Fruit fly (Drosophila melanogaster) whole organism, pupa: ENCODE results near the gene CG46467.

Experiments
- CG10348 ChIP-seq: fragments of 200-800 bp; sonication (Bioruptor generic); IDR thresholded peaks from 2 replicates; pipeline ENCODE4 v1.3.6; 2022; ENCODE audit warnings: missing biosample characterization, missing genetic modification characterization
- CG12605 ChIP-seq: fragments of 200-800 bp; sonication (Bioruptor generic); IDR thresholded peaks from 2 replicates; pipeline ENCODE4 v1.3.6; 2022; ENCODE audit warnings: missing biosample characterization, missing genetic modification characterization
- CG13204 ChIP-seq: fragments of 200-800 bp; sonication (Bioruptor generic); optimal IDR thresholded peaks from 2 replicates; lab custom pipeline; 2018; ENCODE audit warnings: missing biosample characterization, mild to moderate bottlenecking, missing genetic modification characterization, moderate library complexity
- CG14655 ChIP-seq: fragments of 200-800 bp; sonication (Bioruptor generic); optimal IDR thresholded peaks from 3 replicates; lab custom pipeline; 2017; ENCODE audit warnings: mild to moderate bottlenecking, missing biosample characterization, missing genetic modification reagents, missing genetic modification characterization
- CG15710 ChIP-seq: fragments of 200-800 bp; sonication (Bioruptor generic); optimal IDR thresholded peaks from 2 replicates; lab custom pipeline; 2018; ENCODE audit warnings: missing biosample characterization, mild to moderate bottlenecking, missing genetic modification characterization, moderate library complexity
- CG17806 ChIP-seq: fragments of 200-800 bp; sonication (Bioruptor generic); optimal IDR thresholded peaks from 2 replicates; lab custom pipeline; 2018; ENCODE audit warnings: missing biosample characterization, mild to moderate bottlenecking, missing genetic modification characterization, moderate library complexity
- CG32121 ChIP-seq: fragments of 200-800 bp; sonication (Bioruptor generic); IDR thresholded peaks from 2 replicates; pipeline ENCODE4 v1.3.6; 2022; ENCODE audit warnings: missing biosample characterization, missing genetic modification characterization
- CG34367 ChIP-seq: fragments of 200-800 bp; sonication (Bioruptor generic); optimal IDR thresholded peaks from 2 replicates; lab custom pipeline; 2018; ENCODE audit warnings: missing biosample characterization, mild to moderate bottlenecking, missing genetic modification characterization
- CG4496 ChIP-seq: fragments of 200-800 bp; sonication (Bioruptor generic); IDR thresholded peaks from 3 replicates; pipeline ENCODE4 v1.3.6; 2022; ENCODE audit warnings: missing biosample characterization, missing genetic modification characterization
- CG8159 ChIP-seq: fragments of 200-800 bp; sonication (Bioruptor generic); optimal IDR thresholded peaks from 3 replicates; lab custom pipeline; 2018; ENCODE audit warnings: missing biosample characterization, mild to moderate bottlenecking, missing genetic modification characterization, moderate library complexity
- CG8301 ChIP-seq: fragments of 200-800 bp; sonication (Bioruptor generic); optimal IDR thresholded peaks from 2 replicates; lab custom pipeline; 2018; ENCODE audit warnings: missing biosample characterization, mild to moderate bottlenecking, missing genetic modification characterization
- CG9948 ChIP-seq: fragments of 200-800 bp; sonication (Bioruptor generic); optimal IDR thresholded peaks from 2 replicates; lab custom pipeline; 2018; ENCODE audit warnings: missing biosample characterization, mild to moderate bottlenecking, missing genetic modification characterization, moderate library complexity
- D1 ChIP-seq: fragments of 200-800 bp; sonication (Bioruptor generic); optimal IDR thresholded peaks from 2 replicates; lab custom pipeline; 2018; ENCODE audit warnings: missing biosample characterization, mild to moderate bottlenecking, missing genetic modification characterization, moderate library complexity
- EcR ChIP-seq: fragments of 200-800 bp; sonication (Bioruptor generic); optimal IDR thresholded peaks from 3 replicates; lab custom pipeline; 2019; ENCODE audit warnings: missing biosample characterization, missing genetic modification characterization, mild to moderate bottlenecking, moderate library complexity, missing genetic modification reagents
- Ets98B ChIP-seq: fragments of 200-800 bp; sonication (Bioruptor generic); IDR thresholded peaks from 2 replicates; pipeline ENCODE4 v1.3.6; 2022; ENCODE audit warnings: missing biosample characterization, missing genetic modification characterization
- Pif1A ChIP-seq: fragments of 200-800 bp; sonication (Bioruptor generic); optimal IDR thresholded peaks from 3 replicates; lab custom pipeline; 2016; ENCODE audit warnings: missing biosample characterization, missing genetic modification characterization
- Pif1B ChIP-seq: fragments of 200-800 bp; sonication (Bioruptor generic); optimal IDR thresholded peaks from 3 replicates; lab custom pipeline; 2016; ENCODE audit warnings: missing biosample characterization, missing genetic modification characterization
- Snoo ChIP-seq: fragments of 200-800 bp; sonication (Bioruptor generic); optimal IDR thresholded peaks from 3 replicates; lab custom pipeline; 2017; ENCODE audit warnings: missing biosample characterization, mild to moderate bottlenecking, missing genetic modification characterization, inconsistent platforms
- fd96Ca ChIP-seq: fragments of 200-800 bp; sonication (Bioruptor generic); IDR thresholded peaks from 3 replicates; pipeline ENCODE4 v1.3.6; 2022; ENCODE audit warnings: missing biosample characterization, missing genetic modification characterization
- gl ChIP-seq: fragments of 200-800 bp; sonication (Bioruptor generic); optimal IDR thresholded peaks from 2 replicates; lab custom pipeline; 2018; ENCODE audit warnings: missing biosample characterization, mild to moderate bottlenecking, missing genetic modification characterization
- rn ChIP-seq: fragments of 200-800 bp; sonication (Bioruptor generic); IDR thresholded peaks from 2 replicates; pipeline ENCODE4 v1.3.6; 2022; ENCODE audit warnings: missing biosample characterization, missing genetic modification characterization

The CG46467 gene

dm6 chr3R:9879880-9880852, 5.7 kb downstream of the CG46467 start:
- TF ChIP-seq fd96Ca (GFP tag; lab: Robert Waterston, UW) (no peak), Pif1B (GFP tag; lab: Kevin White, UChicago) (no peak), CG10348 (no peak), Pif1A (GFP tag; lab: Kevin White, UChicago) (no peak), CG8159 (no peak), D1 (no peak), CG4496 (GFP tag; lab: Robert Waterston, UW) (no peak), Snoo (tag; lab: Kevin White, UChicago) (no peak), CG17806 (tag; lab: Kevin White, UChicago) (no peak), gl (tag; lab: Kevin White, UChicago) (no peak), rn (no peak), Ets98B (GFP tag; lab: Robert Waterston, UW) (no peak), CG34367 (no peak), CG9948 (tag; lab: Kevin White, UChicago) (no peak), CG14655 (no peak), CG8301 (tag; lab: Kevin White, UChicago) (no peak), CG32121 (GFP tag; lab: Robert Waterston, UW) (no peak), EcR (no peak), CG12605 (GFP tag; lab: Robert Waterston, UW) (no peak)

DNA sequence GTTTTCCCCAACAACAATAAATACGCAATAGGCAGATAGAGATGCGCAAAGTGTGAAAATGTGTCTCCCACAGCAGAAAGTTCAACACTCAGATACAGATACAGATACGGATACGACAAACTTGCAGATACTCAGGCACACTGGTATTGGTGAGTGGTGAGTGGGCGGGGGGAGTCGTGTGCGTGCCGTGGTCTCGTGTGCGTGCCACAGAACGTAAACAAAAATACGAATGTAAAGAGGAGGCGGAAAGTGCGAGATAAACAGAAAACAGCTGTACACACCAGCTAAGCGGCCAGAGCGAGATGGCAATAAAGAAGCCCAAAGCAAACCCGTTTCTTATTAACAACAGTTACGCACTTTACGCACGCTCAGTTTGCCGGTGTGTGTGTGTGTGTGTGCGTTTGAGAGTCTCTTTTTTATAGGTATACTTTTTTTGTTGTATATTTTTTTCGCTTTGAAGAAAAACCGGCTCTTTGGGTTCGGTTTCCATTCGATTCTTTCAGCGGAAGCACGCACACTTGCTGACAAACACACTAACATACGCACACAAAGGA, 6.9 kb downstream of the CG46467 start:
- no peak for TF ChIP-seq CG8159
- no peak for TF ChIP-seq Pif1A (GFP tag; lab: Kevin White, UChicago)
- no peak for TF ChIP-seq CG32121 (GFP tag; lab: Robert Waterston, UW)
- TF ChIP-seq CG10348 = no peak
- TF ChIP-seq rn = no peak
- no peak for TF ChIP-seq D1
- TF ChIP-seq CG17806 (tag; lab: Kevin White, UChicago) = no peak
- no peak for TF ChIP-seq Snoo (tag; lab: Kevin White, UChicago)
- TF ChIP-seq CG15710 (tag; lab: Kevin White, UChicago) = no peak
- peak; percentile 31; the same call in 1 of the 2 replicates for TF ChIP-seq Ets98B (GFP tag; lab: Robert Waterston, UW)
- TF ChIP-seq CG8301 (tag; lab: Kevin White, UChicago) = no peak
- peak; percentile 63; the same call in 2 of the 3 replicates for TF ChIP-seq CG4496 (GFP tag; lab: Robert Waterston, UW)
- TF ChIP-seq CG34367 = no peak
- TF ChIP-seq EcR = peak; percentile 88
- TF ChIP-seq fd96Ca (GFP tag; lab: Robert Waterston, UW) = 0 out of 3 replicates have a peak, but pooled peaks have one; percentile 16
- peak; percentile 16 for TF ChIP-seq Pif1B (GFP tag; lab: Kevin White, UChicago)
- no peak for TF ChIP-seq CG9948 (tag; lab: Kevin White, UChicago)
- no peak for TF ChIP-seq CG14655
- TF ChIP-seq gl (tag; lab: Kevin White, UChicago) = peak; percentile 11
- TF ChIP-seq CG13204 (GFP tag; lab: Kevin White, UChicago) = peak; percentile 19
- TF ChIP-seq CG12605 (GFP tag; lab: Robert Waterston, UW) = no peak

- TF ChIP-seq Pif1A (GFP tag; lab: Kevin White, UChicago) (no peak), D1 (no peak), Ets98B (GFP tag; lab: Robert Waterston, UW) (no peak), CG32121 (GFP tag; lab: Robert Waterston, UW) (no peak), fd96Ca (GFP tag; lab: Robert Waterston, UW) (no peak), CG12605 (GFP tag; lab: Robert Waterston, UW) (no peak), EcR (no peak), Snoo (tag; lab: Kevin White, UChicago) (no peak), CG9948 (tag; lab: Kevin White, UChicago) (no peak), CG13204 (GFP tag; lab: Kevin White, UChicago) (no peak), CG14655 (no peak), CG15710 (tag; lab: Kevin White, UChicago) (no peak), CG8301 (tag; lab: Kevin White, UChicago) (no peak), Pif1B (GFP tag; lab: Kevin White, UChicago) (no peak), CG34367 (no peak), CG4496 (GFP tag; lab: Robert Waterston, UW) (no peak)
- TF ChIP-seq, all 21 proteins: peak for 0
Measured at dm6 chr3R:9882019-9882418, 7.5 kb downstream of the CG46467 start.

- TF ChIP-seq Pif1B (GFP tag; lab: Kevin White, UChicago) = no peak
- no peak for TF ChIP-seq CG10348
- TF ChIP-seq D1 = no peak
- TF ChIP-seq CG17806 (tag; lab: Kevin White, UChicago) = no peak
- no peak for TF ChIP-seq Pif1A (GFP tag; lab: Kevin White, UChicago)
- no peak for TF ChIP-seq CG32121 (GFP tag; lab: Robert Waterston, UW)
- TF ChIP-seq CG8159 = no peak
- no peak for TF ChIP-seq CG14655
- no peak for TF ChIP-seq CG4496 (GFP tag; lab: Robert Waterston, UW)
- no peak for TF ChIP-seq CG9948 (tag; lab: Kevin White, UChicago)
- no peak for TF ChIP-seq CG15710 (tag; lab: Kevin White, UChicago)
- no peak for TF ChIP-seq CG13204 (GFP tag; lab: Kevin White, UChicago)
- TF ChIP-seq CG12605 (GFP tag; lab: Robert Waterston, UW) = no peak
- TF ChIP-seq CG34367 = no peak
- TF ChIP-seq Ets98B (GFP tag; lab: Robert Waterston, UW) = no peak
- no peak for TF ChIP-seq CG8301 (tag; lab: Kevin White, UChicago)
Measured at dm6 chr3R:9882790-9883189, 8.3 kb downstream of the CG46467 start.
